Worm (Caenorhabditis elegans) whole organism, L4 larva: ENCODE measurements around the gene srsx-2.

Experiments
- F10B5.3 ChIP-seq: sonication (generic microtip); optimal IDR thresholded peaks from 2 replicates; lab custom pipeline; 2016; ENCODE audit warnings: mild to moderate bottlenecking, missing genetic modification characterization, missing compliant biosample characterization
- T20F7.1 ChIP-seq: fragments of 200-800 bp; sonication (Bioruptor generic); optimal IDR thresholded peaks from 2 replicates; lab custom pipeline; 2018; ENCODE audit warnings: mild to moderate bottlenecking, missing genetic modification characterization, missing compliant biosample characterization
- Y105C5A.15 ChIP-seq: fragments of 200-800 bp; sonication (Bioruptor generic); IDR thresholded peaks from 2 replicates; pipeline ENCODE4 v1.3.6; 2022; ENCODE audit warnings: missing genetic modification characterization, missing compliant biosample characterization
- aly-2 ChIP-seq: sonication (generic microtip); optimal IDR thresholded peaks from 2 replicates; lab custom pipeline; 2018; ENCODE audit warnings: missing biosample characterization, missing genetic modification characterization
- arid-1 ChIP-seq: fragments of 200-800 bp; sonication (Bioruptor generic); conservative IDR thresholded peaks from 2 replicates; pipeline ENCODE4 v1.3.6; 2022; ENCODE audit warnings: missing genetic modification reagents, missing genetic modification characterization, missing compliant biosample characterization
- ceh-28 ChIP-seq: fragments of 150-350 bp; optimal IDR thresholded peaks from 2 replicates; lab custom pipeline; 2014; ENCODE audit warnings: missing biosample characterization, missing genetic modification reagents, missing genetic modification characterization
- daf-16 ChIP-seq, 3 experiments: sonication (generic microtip); optimal IDR thresholded peaks; 2 replicates each; lab custom pipeline; 2016 to 2017; ENCODE audit warnings: missing genetic modification characterization in 3 of 3, missing genetic modification reagents in 3 of 3, mild to moderate bottlenecking in 2 of 3, missing compliant biosample characterization in 2 of 3, missing biosample characterization in 1 of 3, moderate library complexity in 1 of 3
- daf-19 ChIP-seq: fragments of 200-800 bp; sonication (Bioruptor generic); conservative IDR thresholded peaks from 2 replicates; pipeline ENCODE4 v1.3.6; 2022; ENCODE audit warnings: missing genetic modification characterization, missing compliant biosample characterization
- dmd-6 ChIP-seq: fragments of 200-800 bp; sonication (Bioruptor generic); IDR thresholded peaks from 2 replicates; pipeline ENCODE4 v1.3.6; 2022; ENCODE audit warnings: missing genetic modification reagents, missing genetic modification characterization, missing compliant biosample characterization
- dve-1 ChIP-seq: sonication (generic microtip); optimal IDR thresholded peaks from 2 replicates; lab custom pipeline; 2017; ENCODE audit warnings: antibody characterized with exemption, mild to moderate bottlenecking, missing genetic modification characterization, missing compliant biosample characterization; ENCODE audit not compliant: insufficient read depth
- egl-27 ChIP-seq: sonication (generic microtip); optimal IDR thresholded peaks from 3 replicates; lab custom pipeline; 2017; ENCODE audit warnings: missing biosample characterization, missing genetic modification reagents, missing genetic modification characterization
- egl-43 ChIP-seq: fragments of 200-800 bp; sonication (Bioruptor generic); IDR thresholded peaks from 2 replicates; pipeline ENCODE4 v1.3.6; 2022; ENCODE audit warnings: missing genetic modification reagents, missing genetic modification characterization, missing compliant biosample characterization
- fos-1 ChIP-seq: fragments of 150-350 bp; optimal IDR thresholded peaks from 2 replicates; lab custom pipeline; 2014; ENCODE audit warnings: missing biosample characterization, missing genetic modification characterization
- gei-8 ChIP-seq: fragments of 200-800 bp; sonication (Bioruptor generic); optimal IDR thresholded peaks from 2 replicates; lab custom pipeline; 2018; ENCODE audit warnings: mild to moderate bottlenecking, missing genetic modification characterization, missing compliant biosample characterization
- hlh-11 ChIP-seq: fragments of 200-800 bp; sonication (Bioruptor generic); optimal IDR thresholded peaks from 2 replicates; lab custom pipeline; 2018; ENCODE audit warnings: mild to moderate bottlenecking, missing genetic modification characterization, missing compliant biosample characterization
- hmg-1.1 ChIP-seq: fragments of 200-800 bp; sonication (Bioruptor generic); IDR thresholded peaks from 2 replicates; pipeline ENCODE4 v1.3.6; 2022; ENCODE audit warnings: missing genetic modification reagents, missing genetic modification characterization, missing compliant biosample characterization
- lim-7 ChIP-seq: fragments of 200-800 bp; sonication (Bioruptor generic); IDR thresholded peaks from 2 replicates; pipeline ENCODE4 v1.3.6; 2022; ENCODE audit warnings: missing genetic modification characterization, missing compliant biosample characterization
- lin-1 ChIP-seq: fragments of 200-800 bp; sonication (Bioruptor generic); IDR thresholded peaks from 2 replicates; pipeline ENCODE4 v1.3.6; 2022; ENCODE audit warnings: missing genetic modification reagents, missing genetic modification characterization, missing compliant biosample characterization
- lin-15B ChIP-seq: fragments of 150-350 bp; sonication (generic microtip); optimal IDR thresholded peaks from 3 replicates; lab custom pipeline; 2014; ENCODE audit warnings: missing biosample characterization, missing genetic modification characterization
- lin-29 ChIP-seq: fragments of 200-800 bp; sonication (Bioruptor generic); IDR thresholded peaks from 2 replicates; pipeline ENCODE4 v1.3.6; 2022; ENCODE audit warnings: missing genetic modification reagents, missing genetic modification characterization, missing compliant biosample characterization
- lin-38 ChIP-seq: fragments of 200-800 bp; sonication (Bioruptor generic); IDR thresholded peaks from 2 replicates; pipeline ENCODE4 v1.3.6; 2022; ENCODE audit warnings: missing genetic modification reagents, missing genetic modification characterization, missing compliant biosample characterization
- madf-5 ChIP-seq, 2 experiments: fragments of 200-800 bp; sonication (Bioruptor generic); IDR thresholded peaks; 2 replicates each; pipeline ENCODE4 v1.3.6; 2022; ENCODE audit warnings: missing compliant biosample characterization in 2 of 2, missing genetic modification characterization in 2 of 2
- mep-1 ChIP-seq: fragments of 150-350 bp; sonication (generic microtip); optimal IDR thresholded peaks from 3 replicates; lab custom pipeline; 2014; ENCODE audit warnings: missing biosample characterization, missing genetic modification characterization
- mxl-2 ChIP-seq: fragments of 200-800 bp; sonication (Bioruptor generic); conservative IDR thresholded peaks from 2 replicates; pipeline ENCODE4 v1.3.6; 2022; ENCODE audit warnings: missing genetic modification reagents, missing genetic modification characterization, missing compliant biosample characterization
- nhr-102 ChIP-seq: sonication (generic microtip); optimal IDR thresholded peaks from 2 replicates; lab custom pipeline; 2016; ENCODE audit warnings: mild to moderate bottlenecking, missing genetic modification characterization, moderate library complexity, missing compliant biosample characterization
- nhr-237 ChIP-seq: sonication (generic microtip); optimal IDR thresholded peaks from 2 replicates; lab custom pipeline; 2017; ENCODE audit warnings: missing biosample characterization, missing genetic modification characterization
- nhr-48 ChIP-seq: sonication (generic microtip); optimal IDR thresholded peaks from 2 replicates; lab custom pipeline; 2016; ENCODE audit warnings: mild to moderate bottlenecking, missing genetic modification characterization, missing compliant biosample characterization
- nhr-6 ChIP-seq: fragments of 150-350 bp; optimal IDR thresholded peaks from 2 replicates; lab custom pipeline; 2014; ENCODE audit warnings: missing biosample characterization, missing genetic modification characterization
- nhr-77 ChIP-seq: fragments of 150-350 bp; optimal IDR thresholded peaks from 2 replicates; lab custom pipeline; 2014; ENCODE audit warnings: missing biosample characterization, missing genetic modification characterization
- pha-4 ChIP-seq, 2 experiments: fragments of 150-350 bp in 1 of 2; fragments of 200-800 bp in 1 of 2; sonication (Bioruptor generic) in 1 of 2; IDR thresholded peaks in 1 of 2; optimal IDR thresholded peaks in 1 of 2; 2 replicates each; pipeline versions ENCODE4 v1.3.6 to Lab custom; 2014 to 2022; ENCODE audit warnings: missing genetic modification characterization in 2 of 2, missing genetic modification reagents in 2 of 2, missing biosample characterization in 1 of 2, missing compliant biosample characterization in 1 of 2
- php-3 ChIP-seq: fragments of 200-800 bp; sonication (Bioruptor generic); IDR thresholded peaks from 2 replicates; pipeline ENCODE4 v1.3.6; 2022; ENCODE audit warnings: missing genetic modification reagents, missing genetic modification characterization, missing compliant biosample characterization
- pqm-1 ChIP-seq: sonication (generic microtip); optimal IDR thresholded peaks from 2 replicates; lab custom pipeline; 2017; ENCODE audit warnings: missing biosample characterization, missing genetic modification characterization
- snpc-4 ChIP-seq: fragments of 150-350 bp; optimal IDR thresholded peaks from 2 replicates; lab custom pipeline; 2014; ENCODE audit warnings: missing biosample characterization, missing genetic modification characterization
- unc-39 ChIP-seq: sonication (generic microtip); optimal IDR thresholded peaks from 2 replicates; lab custom pipeline; 2017; ENCODE audit warnings: missing biosample characterization, missing genetic modification characterization
- zip-11 ChIP-seq: fragments of 200-800 bp; sonication (Bioruptor generic); IDR thresholded peaks from 2 replicates; pipeline ENCODE4 v1.3.6; 2022; ENCODE audit warnings: missing genetic modification characterization, missing compliant biosample characterization
- zip-2 ChIP-seq: fragments of 150-350 bp; optimal IDR thresholded peaks from 2 replicates; lab custom pipeline; 2014; ENCODE audit warnings: missing biosample characterization, missing genetic modification characterization

srsx-2 gene

DNA sequence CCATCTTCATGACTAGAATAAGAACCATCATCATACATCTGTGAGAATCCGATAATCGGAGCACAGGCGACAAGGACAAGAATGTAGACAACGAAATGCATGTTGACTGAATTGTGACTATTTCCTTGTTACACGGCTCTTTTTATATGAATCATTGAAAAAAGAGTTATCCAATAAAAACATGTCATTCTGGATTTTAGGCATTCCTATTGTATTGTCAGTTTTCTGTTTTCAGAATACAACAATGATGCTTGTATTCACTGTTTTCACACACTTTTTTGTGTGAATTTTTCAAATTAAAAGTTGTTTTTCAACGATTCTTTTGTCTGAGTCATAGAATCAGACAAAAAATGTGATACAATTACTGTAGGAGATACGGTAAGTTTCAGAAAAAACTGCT, 1.7 kb downstream of the srsx-2 start, which contains the start of gene F20E11.18:
F20E11.18 (minus strand) TSS at position 101 of the 400 bp plus-strand sequence.
- no peak for TF ChIP-seq nhr-6 (tag; lab: Kevin White, UChicago)
- no peak for TF ChIP-seq dve-1 (tag; lab: Kevin White, UChicago)
- TF ChIP-seq unc-39 (tag; lab: Kevin White, UChicago) = no peak
- no peak for TF ChIP-seq zip-2 (tag; lab: Kevin White, UChicago)
- no peak for TF ChIP-seq lim-7 (GFP tag; lab: Robert Waterston, UW)
- TF ChIP-seq fos-1 (tag; lab: Kevin White, UChicago) = no peak
- TF ChIP-seq ceh-28 (tag; lab: Kevin White, UChicago) = no peak
- TF ChIP-seq aly-2 (tag; lab: Kevin White, UChicago) = no peak
- TF ChIP-seq lin-1 (GFP tag; lab: Robert Waterston, UW) = no peak
- no peak for TF ChIP-seq zip-11
- TF ChIP-seq lin-15B (tag; lab: Kevin White, UChicago) = no peak
- TF ChIP-seq daf-19 = no peak
- no peak for TF ChIP-seq php-3 (GFP tag; lab: Robert Waterston, UW)
- no peak for TF ChIP-seq pha-4 (GFP tag; IDR thresholded peaks at IDR 0.05; lab: Robert Waterston, UW)
- no peak for TF ChIP-seq pha-4 (tag; optimal IDR thresholded peaks at IDR 0.05; lab: Kevin White, UChicago)
- no peak for TF ChIP-seq T20F7.1
- no peak for TF ChIP-seq F10B5.3
- TF ChIP-seq nhr-48 (tag; lab: Kevin White, UChicago) = no peak

DNA sequence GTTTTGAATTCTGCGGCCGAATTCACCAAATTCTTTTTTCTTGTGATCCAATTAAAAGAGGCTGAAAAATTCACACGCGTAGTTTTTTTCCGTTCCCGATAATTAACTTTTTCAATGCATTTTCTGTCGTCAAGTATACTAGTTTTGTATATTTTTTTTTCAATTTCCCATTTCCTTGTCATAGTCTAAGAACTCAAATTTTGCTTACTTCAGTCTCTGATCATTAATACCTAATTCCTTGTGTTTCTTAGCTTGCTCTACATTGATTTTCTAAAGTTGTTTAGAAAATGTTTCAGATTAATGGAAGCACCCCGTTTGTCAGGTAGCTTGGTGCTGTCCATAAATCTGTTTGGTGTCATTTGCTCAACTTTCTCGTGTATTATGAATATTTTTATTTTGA, 7.3 kb downstream of the srsx-2 start, which contains the start of gene srbc-27:
srbc-27 (plus strand) TSS at position 301 of the 400 bp plus-strand sequence.
- no peak for TF ChIP-seq nhr-102 (tag; lab: Kevin White, UChicago)
- TF ChIP-seq dmd-6 (GFP tag; lab: Robert Waterston, UW) = no peak
- TF ChIP-seq mxl-2 (GFP tag; lab: Robert Waterston, UW) = no peak
- no peak for TF ChIP-seq hmg-1.1 (GFP tag; lab: Robert Waterston, UW)
- TF ChIP-seq mep-1 (tag; lab: Kevin White, UChicago) = no peak
- TF ChIP-seq nhr-77 (tag; lab: Kevin White, UChicago) = no peak
- TF ChIP-seq Y105C5A.15 = no peak
- TF ChIP-seq hlh-11 = no peak
- TF ChIP-seq lin-38 (GFP tag; lab: Robert Waterston, UW) = no peak
- TF ChIP-seq lin-15B (tag; lab: Kevin White, UChicago) = no peak
- TF ChIP-seq lin-1 (GFP tag; lab: Robert Waterston, UW) = no peak
- TF ChIP-seq nhr-237 (tag; lab: Kevin White, UChicago) = no peak
- no peak for TF ChIP-seq T20F7.1
- TF ChIP-seq daf-16 (GFP tag; optimal IDR thresholded peaks at IDR 0.05; lab: Kevin White, UChicago) = no peak
- no peak for TF ChIP-seq daf-16 (tag; optimal IDR thresholded peaks at IDR 0.05; lab: Kevin White, UChicago)

DNA sequence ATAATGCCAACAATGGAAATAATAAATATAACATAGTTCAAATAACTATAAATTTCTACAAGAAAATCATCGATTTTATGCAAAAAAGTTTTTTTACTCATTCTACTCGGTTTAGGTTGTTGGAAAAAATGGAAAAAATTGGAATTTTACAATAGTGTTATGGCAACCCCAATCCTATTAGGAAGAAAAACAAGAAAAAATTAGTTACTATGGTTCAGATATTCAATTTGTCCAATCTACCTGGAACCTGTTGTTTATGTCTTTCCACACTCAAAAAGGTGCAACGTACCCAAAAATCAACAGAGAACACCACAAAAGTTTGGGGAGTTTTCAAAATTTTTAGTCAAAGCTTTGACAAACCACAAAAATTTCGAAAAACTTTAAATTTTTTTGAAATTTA, 8.2 kb downstream of the srsx-2 start, which contains the start of gene T27C5.10:
T27C5.10 (minus strand) TSS at position 101 of the 400 bp plus-strand sequence.
- TF ChIP-seq snpc-4 (no peak), gei-8 (GFP tag; lab: Kevin White, UChicago) (no peak), lin-38 (GFP tag; lab: Robert Waterston, UW) (no peak), madf-5 (GFP tag; IDR thresholded peaks at IDR 0.05; lab: Robert Waterston, UW) (no peak), egl-27 (tag; lab: Kevin White, UChicago) (no peak), arid-1 (GFP tag; lab: Robert Waterston, UW) (no peak), pqm-1 (tag; lab: Kevin White, UChicago) (no peak), egl-43 (GFP tag; lab: Robert Waterston, UW) (no peak), hmg-1.1 (GFP tag; lab: Robert Waterston, UW) (no peak), unc-39 (tag; lab: Kevin White, UChicago) (no peak), lin-29 (GFP tag; lab: Robert Waterston, UW) (no peak)
- TF ChIP-seq, all 104 proteins: peak for 0
